Fruit fly (Drosophila melanogaster): ENCODE data around the gene mop.

The mop gene

DNA sequence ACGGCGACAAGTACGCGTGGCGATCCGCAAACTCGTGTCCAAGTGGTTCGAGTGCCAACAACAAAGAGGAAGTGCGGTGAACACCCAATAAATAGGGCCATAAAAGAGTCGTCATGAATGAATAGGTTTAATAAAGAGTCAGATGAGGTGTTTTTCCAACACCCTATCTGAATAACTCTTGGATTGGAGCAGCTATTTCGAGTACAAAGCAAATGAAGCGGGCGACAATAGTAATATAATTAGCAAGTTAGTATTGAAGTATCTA is 7.4 kb upstream of the mop start:
- TF ChIP-seq h (GFP tag; optimal IDR thresholded peaks at IDR 0.05) (peak; percentile 73), HLH106 (tag; optimal IDR thresholded peaks at IDR 0.05) (no peak), Mio (GFP tag; optimal IDR thresholded peaks at IDR 0.05) (no peak), lola (GFP tag; optimal IDR thresholded peaks at IDR 0.05) (no peak), Sp1 (GFP tag; optimal IDR thresholded peaks at IDR 0.05) (peak; percentile 11), Dif (GFP tag; optimal IDR thresholded peaks at IDR 0.05; ENCODE audit: partially characterized antibody) (no peak), N (GFP tag; optimal IDR thresholded peaks at IDR 0.05) (no peak), Abd-B (GFP tag; optimal IDR thresholded peaks at IDR 0.05) (no peak), dsf (GFP tag; optimal IDR thresholded peaks at IDR 0.05; ENCODE audit: borderline replicate concordance) (no peak), Rel (GFP tag; optimal IDR thresholded peaks at IDR 0.05) (no peak), Rel (tag; optimal IDR thresholded peaks at IDR 0.05) (peak; percentile 0), CG9705 (GFP tag; optimal IDR thresholded peaks at IDR 0.05) (no peak), sv (GFP tag; optimal IDR thresholded peaks at IDR 0.05) (no peak), foxo (GFP tag; optimal IDR thresholded peaks at IDR 0.05) (no peak)

dm6 chr3L:14782626-14783362 is 6.9 kb upstream of the mop start:
- TF ChIP-seq Hnf4 (GFP tag; optimal IDR thresholded peaks at IDR 0.05) (peak; percentile 71), Rel (GFP tag; optimal IDR thresholded peaks at IDR 0.05) (no peak), Rel (tag; optimal IDR thresholded peaks at IDR 0.05) (peak; percentile 29), HLH106 (tag; optimal IDR thresholded peaks at IDR 0.05) (no peak)

DNA sequence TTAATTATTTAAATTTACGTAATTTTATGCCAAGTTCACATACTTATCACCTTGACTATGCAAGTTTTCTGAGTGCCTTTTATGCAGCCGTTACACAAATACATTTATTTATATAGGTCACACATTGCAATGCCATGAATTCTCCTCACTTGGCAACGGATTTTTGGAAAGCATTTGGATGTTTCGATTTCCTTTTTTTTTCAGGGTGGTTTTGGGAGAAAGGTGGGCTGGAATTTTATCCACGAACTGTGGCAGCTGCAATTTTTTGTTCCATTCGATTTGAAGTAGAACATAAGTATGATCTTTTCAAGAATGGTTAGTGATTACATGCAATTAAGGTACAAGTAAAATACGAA is 5.9 kb upstream of the mop start:
- TF ChIP-seq Rel (GFP tag; optimal IDR thresholded peaks at IDR 0.05) = no peak
- TF ChIP-seq Rel (tag; optimal IDR thresholded peaks at IDR 0.05) = no peak
- no peak for TF ChIP-seq Abd-B (GFP tag; optimal IDR thresholded peaks at IDR 0.05)
- no peak for TF ChIP-seq pan (optimal IDR thresholded peaks at IDR 0.05)
- no peak for TF ChIP-seq lola (GFP tag; optimal IDR thresholded peaks at IDR 0.05)
- no peak for TF ChIP-seq Myc (optimal IDR thresholded peaks at IDR 0.05)
- no peak for TF ChIP-seq brk (GFP tag; optimal IDR thresholded peaks at IDR 0.05)
- no peak for TF ChIP-seq sage (GFP tag; optimal IDR thresholded peaks at IDR 0.05)
- TF ChIP-seq Dif (GFP tag; optimal IDR thresholded peaks at IDR 0.05; ENCODE audit: partially characterized antibody) = no peak

DNA sequence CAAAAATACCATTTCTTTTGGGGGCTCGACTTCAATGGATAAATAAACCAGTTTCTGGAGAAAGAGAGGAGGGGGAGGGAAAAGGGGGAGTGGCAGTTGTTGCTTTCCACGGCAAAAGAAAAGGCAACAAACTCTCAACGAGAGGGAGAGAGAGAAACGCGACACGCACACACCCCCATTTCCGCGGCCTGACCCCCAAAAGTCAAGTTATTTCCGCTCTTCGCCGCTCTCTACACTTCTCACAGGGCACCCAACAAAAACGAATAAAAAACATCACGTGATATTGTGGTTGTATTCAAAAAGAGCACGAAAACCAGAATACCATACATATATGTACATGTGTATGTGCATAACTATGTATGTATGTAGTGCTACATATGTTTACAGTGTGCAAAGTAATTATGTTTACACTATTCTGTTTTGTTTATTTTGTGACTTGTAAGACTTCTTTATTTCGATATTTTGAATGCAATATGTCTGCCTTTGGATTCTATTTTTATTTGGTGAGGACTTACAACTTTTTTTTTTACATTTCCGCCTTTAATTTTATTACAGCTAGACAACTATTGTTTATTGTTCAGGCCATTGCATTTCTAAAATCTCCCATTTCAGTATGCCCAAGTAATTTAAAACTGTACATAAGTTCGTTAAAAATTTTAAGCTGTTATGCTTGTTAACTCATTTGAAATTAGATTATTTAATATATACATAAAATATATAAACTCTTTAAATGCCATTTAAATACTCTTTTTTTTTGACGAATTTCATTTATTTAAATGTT is 5.3 kb upstream of the mop start:
- no peak for TF ChIP-seq sage (GFP tag; optimal IDR thresholded peaks at IDR 0.05)
- peak in 1 of 2 experiments; percentile 65 for TF ChIP-seq dl (GFP tag; optimal IDR thresholded peaks at IDR 0.05; ENCODE audit: insufficient read depth in 1 of 2, partially characterized antibody in 2 of 2)
- no peak for TF ChIP-seq HLH106 (tag; optimal IDR thresholded peaks at IDR 0.05)
- TF ChIP-seq Hnf4 (GFP tag; optimal IDR thresholded peaks at IDR 0.05) = peak; percentile 36
- TF ChIP-seq Hr83 (GFP tag; optimal IDR thresholded peaks at IDR 0.05; ENCODE audit: poor library complexity, severe bottlenecking) = peak; percentile 66
- TF ChIP-seq jim (GFP tag; optimal IDR thresholded peaks at IDR 0.05) = no peak
- TF ChIP-seq sv (GFP tag; optimal IDR thresholded peaks at IDR 0.05) = peak; percentile 30
- peak; percentile 19 for TF ChIP-seq CG9705 (GFP tag; optimal IDR thresholded peaks at IDR 0.05)
- no peak for TF ChIP-seq Vsx2 (GFP tag; optimal IDR thresholded peaks at IDR 0.05; ENCODE audit: partially characterized antibody)
- TF ChIP-seq lola (GFP tag; optimal IDR thresholded peaks at IDR 0.05) = no peak
- TF ChIP-seq fru (GFP tag; optimal IDR thresholded peaks at IDR 0.05) = peak; percentile 7
- TF ChIP-seq Sp1 (GFP tag; optimal IDR thresholded peaks at IDR 0.05) = peak; percentile 65
- TF ChIP-seq foxo (GFP tag; optimal IDR thresholded peaks at IDR 0.05) = peak in 1 of 2 experiments; percentile 36
- TF ChIP-seq h (GFP tag; optimal IDR thresholded peaks at IDR 0.05) = peak; percentile 14
- no peak for TF ChIP-seq Mio (GFP tag; optimal IDR thresholded peaks at IDR 0.05)
- no peak for TF ChIP-seq CG32264 (GFP tag; optimal IDR thresholded peaks at IDR 0.05)
- TF ChIP-seq woc (GFP tag; optimal IDR thresholded peaks at IDR 0.05) = peak; percentile 55
- no peak for TF ChIP-seq usp (GFP tag; optimal IDR thresholded peaks at IDR 0.05)
- peak; percentile 35 for TF ChIP-seq dmrt93B (GFP tag; optimal IDR thresholded peaks at IDR 0.05)
- peak; percentile 20 for TF ChIP-seq OdsH (GFP tag; optimal IDR thresholded peaks at IDR 0.05)
- TF ChIP-seq psq (GFP tag; optimal IDR thresholded peaks at IDR 0.05) = peak; percentile 63
- peak; percentile 61 for TF ChIP-seq Dif (GFP tag; optimal IDR thresholded peaks at IDR 0.05; ENCODE audit: partially characterized antibody)
- TF ChIP-seq Rel (GFP tag; optimal IDR thresholded peaks at IDR 0.05) = peak; percentile 58
- peak; percentile 41 for TF ChIP-seq Rel (tag; optimal IDR thresholded peaks at IDR 0.05)

Data from whole organism, wandering third instar larva.